Worm (Caenorhabditis elegans) whole organism, late embryonic: Measurements from ENCODE around the gene srj-10.
A peak's percentile ranks its signal among the peaks of the same experiment; 100 is the strongest.

ENCODE experiments used
- C38D4.7 ChIP-seq: fragments of 200-800 bp; sonication (Bioruptor generic); optimal IDR thresholded peaks from 2 replicates; lab custom pipeline; 2018; ENCODE audit warnings: mild to moderate bottlenecking, missing genetic modification characterization, moderate library complexity, missing compliant biosample characterization
- Y22D7AL.16 ChIP-seq: sonication (generic microtip); optimal IDR thresholded peaks from 2 replicates; lab custom pipeline; 2016; ENCODE audit warnings: missing genetic modification characterization, missing compliant biosample characterization
- ceh-30 ChIP-seq: fragments of 150-350 bp; optimal IDR thresholded peaks from 2 replicates; lab custom pipeline; 2014; ENCODE audit warnings: missing biosample characterization, missing genetic modification characterization
- ceh-34 ChIP-seq: sonication (generic microtip); optimal IDR thresholded peaks from 2 replicates; lab custom pipeline; 2016; ENCODE audit warnings: mild to moderate bottlenecking, missing genetic modification characterization, missing compliant biosample characterization
- ceh-48 ChIP-seq: sonication (generic microtip); optimal IDR thresholded peaks from 2 replicates; lab custom pipeline; 2016; ENCODE audit warnings: missing genetic modification characterization, inconsistent platforms, missing compliant biosample characterization
- che-1 ChIP-seq: sonication (generic microtip); optimal IDR thresholded peaks from 2 replicates; lab custom pipeline; 2016; ENCODE audit warnings: mild to moderate bottlenecking, missing genetic modification characterization, missing compliant biosample characterization
- dve-1 ChIP-seq: sonication (generic microtip); optimal IDR thresholded peaks from 2 replicates; lab custom pipeline; 2017; ENCODE audit warnings: antibody characterized with exemption, mild to moderate bottlenecking, missing genetic modification characterization, missing compliant biosample characterization
- elt-2 ChIP-seq: sonication (generic microtip); optimal IDR thresholded peaks from 2 replicates; lab custom pipeline; 2016; ENCODE audit warnings: missing genetic modification reagents, missing genetic modification characterization, missing compliant biosample characterization
- elt-4 ChIP-seq: sonication (generic microtip); optimal IDR thresholded peaks from 2 replicates; lab custom pipeline; 2016; ENCODE audit warnings: missing genetic modification characterization, missing compliant biosample characterization
- eyg-1 ChIP-seq: sonication (generic microtip); optimal IDR thresholded peaks from 2 replicates; lab custom pipeline; 2016; ENCODE audit warnings: missing genotype, missing genetic modification characterization, missing compliant biosample characterization
- fkh-10 ChIP-seq: fragments of 150-350 bp; optimal IDR thresholded peaks from 2 replicates; lab custom pipeline; 2014; ENCODE audit warnings: missing biosample characterization, missing genetic modification reagents, missing genetic modification characterization
- hlh-6 ChIP-seq: sonication (generic microtip); optimal IDR thresholded peaks from 2 replicates; lab custom pipeline; 2016; ENCODE audit warnings: missing genotype, missing genetic modification characterization, missing compliant biosample characterization
- hlh-8 ChIP-seq: sonication (generic microtip); optimal IDR thresholded peaks from 2 replicates; lab custom pipeline; 2016; ENCODE audit warnings: missing genotype, missing genetic modification characterization, missing compliant biosample characterization
- lim-6 ChIP-seq: sonication (generic microtip); optimal IDR thresholded peaks from 2 replicates; lab custom pipeline; 2016; ENCODE audit warnings: missing genetic modification characterization, missing compliant biosample characterization
- lin-11 ChIP-seq: fragments of 200-800 bp; sonication (Bioruptor generic); optimal IDR thresholded peaks from 2 replicates; lab custom pipeline; 2018; ENCODE audit warnings: mild to moderate bottlenecking, missing genetic modification characterization, missing compliant biosample characterization
- mec-3 ChIP-seq: sonication (generic microtip); optimal IDR thresholded peaks from 2 replicates; lab custom pipeline; 2016; ENCODE audit warnings: borderline replicate concordance, missing genetic modification characterization, missing compliant biosample characterization
- nhr-11 ChIP-seq: fragments of 150-350 bp; optimal IDR thresholded peaks from 2 replicates; lab custom pipeline; 2014; ENCODE audit warnings: missing biosample characterization, missing genetic modification characterization
- nhr-232 ChIP-seq: sonication (generic microtip); optimal IDR thresholded peaks from 2 replicates; lab custom pipeline; 2016; ENCODE audit warnings: missing genetic modification characterization, missing compliant biosample characterization
- odd-2 ChIP-seq: sonication (generic microtip); optimal IDR thresholded peaks from 2 replicates; lab custom pipeline; 2017; ENCODE audit warnings: antibody characterized with exemption, mild to moderate bottlenecking, missing genetic modification characterization, missing compliant biosample characterization
- pag-3 ChIP-seq: sonication (generic microtip); optimal IDR thresholded peaks from 2 replicates; lab custom pipeline; 2016; ENCODE audit warnings: missing compliant biosample characterization, missing genetic modification characterization, borderline replicate concordance
- pax-1 ChIP-seq: fragments of 150-350 bp; optimal IDR thresholded peaks from 2 replicates; lab custom pipeline; 2014; ENCODE audit warnings: missing biosample characterization, missing genetic modification characterization
- pha-4 ChIP-seq: fragments of 150-350 bp; optimal IDR thresholded peaks from 2 replicates; lab custom pipeline; 2018; ENCODE audit warnings: missing biosample characterization, missing genetic modification reagents, missing genetic modification characterization
- pqm-1 ChIP-seq: sonication (generic microtip); optimal IDR thresholded peaks from 2 replicates; lab custom pipeline; 2016; ENCODE audit warnings: missing genetic modification characterization, missing compliant biosample characterization
- ref-2 ChIP-seq: sonication (generic microtip); optimal IDR thresholded peaks from 2 replicates; lab custom pipeline; 2016; ENCODE audit warnings: missing genetic modification characterization, missing compliant biosample characterization
- tbx-2 ChIP-seq: sonication (generic microtip); optimal IDR thresholded peaks from 2 replicates; lab custom pipeline; 2016; ENCODE audit warnings: missing genetic modification characterization, missing compliant biosample characterization
- ttx-3 ChIP-seq: sonication (generic microtip); optimal IDR thresholded peaks from 2 replicates; lab custom pipeline; 2016; ENCODE audit warnings: missing genetic modification reagents, missing genetic modification characterization, missing compliant biosample characterization
- zip-5 ChIP-seq: sonication (generic microtip); optimal IDR thresholded peaks from 2 replicates; lab custom pipeline; 2016; ENCODE audit warnings: missing genetic modification characterization, missing compliant biosample characterization

Gene srj-10

DNA sequence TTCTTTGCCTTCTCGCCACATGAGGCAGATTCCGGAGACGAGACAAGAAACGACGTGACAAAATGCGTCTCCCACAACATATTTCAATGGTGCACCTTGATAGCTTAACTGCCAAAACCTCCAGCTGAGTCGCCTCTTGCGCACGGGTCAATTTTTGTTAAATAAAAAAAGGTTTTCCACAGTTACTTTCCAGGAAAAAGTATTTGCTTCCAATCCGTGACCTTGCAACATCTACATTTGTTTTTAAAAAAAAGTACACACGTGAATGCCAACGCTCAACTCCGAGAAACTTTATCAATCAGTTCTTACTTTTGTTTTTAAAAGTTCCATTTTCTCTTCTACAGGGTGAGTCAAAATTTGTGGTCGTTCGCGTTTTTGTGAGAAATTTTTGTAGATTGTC lies 20.5 kb upstream of the srj-10 start, which contains the start of gene F22B8.7:
Gene F22B8.7 (plus strand): TSS at position 301 of the 400 bp plus-strand sequence.
- no peak for TF ChIP-seq zip-5
- TF ChIP-seq dve-1 (tag; lab: Kevin White, UChicago): no peak
- TF ChIP-seq Y22D7AL.16 (tag; lab: Kevin White, UChicago): no peak
- no peak for TF ChIP-seq nhr-232 (tag; lab: Kevin White, UChicago)
- TF ChIP-seq elt-4 (tag; lab: Kevin White, UChicago): no peak
- no peak for TF ChIP-seq ceh-30 (tag; lab: Kevin White, UChicago)
- no peak for TF ChIP-seq lim-6 (tag; lab: Kevin White, UChicago)
- no peak for TF ChIP-seq hlh-6 (tag; lab: Kevin White, UChicago)
- no peak for TF ChIP-seq nhr-11
- no peak for TF ChIP-seq tbx-2 (tag; lab: Kevin White, UChicago)
- TF ChIP-seq eyg-1 (tag; lab: Kevin White, UChicago): no peak
- TF ChIP-seq ttx-3 (tag; lab: Kevin White, UChicago): no peak
- TF ChIP-seq mec-3 (tag; lab: Kevin White, UChicago): no peak
- TF ChIP-seq odd-2 (tag; lab: Kevin White, UChicago): no peak
- TF ChIP-seq C38D4.7: no peak
- TF ChIP-seq lin-11 (tag; lab: Kevin White, UChicago): no peak
- no peak for TF ChIP-seq pqm-1 (tag; lab: Kevin White, UChicago)
- TF ChIP-seq fkh-10: no peak
- no peak for TF ChIP-seq che-1
- TF ChIP-seq pax-1 (tag; lab: Kevin White, UChicago): no peak

DNA sequence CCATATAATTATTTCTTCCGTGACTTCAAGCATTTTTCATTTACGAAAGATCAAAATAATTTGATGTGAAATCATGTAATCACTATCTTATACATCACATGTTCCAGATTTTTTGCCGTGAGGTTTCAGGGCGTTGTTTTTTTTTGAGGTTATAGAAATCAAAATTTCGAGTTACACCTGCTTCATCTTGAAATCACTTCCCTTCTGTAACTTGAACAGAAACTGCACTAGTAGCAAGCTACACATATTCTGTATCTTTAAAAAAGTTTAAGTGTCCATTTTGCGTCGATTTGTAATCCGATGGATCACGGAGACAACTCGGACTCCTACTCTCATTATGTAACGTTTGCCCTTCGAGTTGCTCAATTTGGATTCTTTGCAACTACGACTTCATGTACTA lies 16.9 kb upstream of the srj-10 start, which contains the start of gene F22B8.3:
Gene F22B8.3 (plus strand): TSS at position 301 of the 400 bp plus-strand sequence.
- TF ChIP-seq pha-4 (tag; lab: Kevin White, UChicago) (no peak), eyg-1 (tag; lab: Kevin White, UChicago) (no peak)

DNA sequence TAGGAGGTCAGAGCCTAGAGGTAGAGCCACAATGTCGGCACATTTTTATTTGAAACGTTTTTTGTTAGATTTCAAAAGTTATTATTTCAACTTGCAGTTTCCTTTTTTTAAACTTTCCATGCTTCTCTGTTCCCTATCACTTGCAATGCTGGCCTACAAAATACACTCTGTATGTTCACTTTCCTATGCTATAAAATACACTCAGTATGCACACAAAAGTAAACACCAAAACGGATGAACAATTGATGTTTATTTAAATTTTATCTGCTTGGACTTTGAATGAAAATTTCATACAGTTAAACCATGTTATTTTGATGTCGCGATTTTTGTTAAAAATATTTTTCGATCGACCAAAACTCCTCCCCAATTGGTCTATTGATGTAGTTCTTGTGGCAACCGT lies 6.9 kb upstream of the srj-10 start:
- TF ChIP-seq Y22D7AL.16 (tag; lab: Kevin White, UChicago) (no peak), ref-2 (tag; lab: Kevin White, UChicago) (no peak), pha-4 (tag; lab: Kevin White, UChicago) (no peak), pqm-1 (tag; lab: Kevin White, UChicago) (no peak), hlh-8 (tag; lab: Kevin White, UChicago) (no peak)
- TF ChIP-seq, all 69 proteins: peak for 0

DNA sequence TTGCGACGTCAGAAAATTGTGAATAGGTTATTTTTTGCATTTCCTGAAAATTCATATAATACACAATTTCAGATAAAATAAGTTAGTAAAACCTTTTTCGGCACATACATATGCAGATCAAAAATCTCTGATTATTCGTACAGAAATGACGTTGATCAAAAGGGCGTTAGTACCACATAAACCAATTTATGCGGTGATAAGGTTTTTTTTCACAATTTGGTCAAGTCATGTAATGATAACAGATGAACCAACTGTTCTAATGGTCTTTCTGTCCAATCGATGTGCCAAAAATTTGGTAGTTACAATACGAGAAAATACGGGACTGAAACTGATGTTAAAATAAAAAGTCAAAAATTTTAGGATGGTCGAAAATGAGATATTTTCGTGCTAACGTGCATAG lies 6.3 kb upstream of the srj-10 start:
- TF ChIP-seq elt-2 (tag; lab: Kevin White, UChicago) (peak; percentile 41), pag-3 (tag; lab: Kevin White, UChicago) (no peak)

DNA sequence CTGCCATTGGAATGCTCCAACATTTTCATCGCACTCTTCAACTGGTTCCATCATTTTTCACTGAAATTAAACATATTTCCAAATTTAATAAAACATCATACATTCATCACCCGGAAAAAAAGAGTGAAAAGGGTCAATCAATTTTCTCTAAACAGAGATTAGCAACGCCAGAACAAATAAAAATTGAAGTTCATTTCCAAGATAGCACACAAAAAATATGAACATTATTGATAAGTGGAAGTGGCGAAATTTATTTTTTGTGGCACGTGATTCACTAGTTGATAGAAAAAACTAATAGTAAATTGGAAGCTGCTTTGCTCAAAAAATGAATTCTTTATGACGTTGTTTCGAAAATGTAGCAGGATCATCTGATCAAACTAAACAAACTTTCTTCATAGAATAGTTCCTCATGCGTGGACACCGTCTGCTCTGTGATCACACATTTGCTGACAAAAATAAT lies 1.5 kb upstream of the srj-10 start, which contains the start of the genes F14H3.12 and srj-29:
Gene F14H3.12 (minus strand): TSS at position 74 of the 460 bp plus-strand sequence.
Gene srj-29 (plus strand): TSS at position 410 of the 460 bp plus-strand sequence.
- TF ChIP-seq pag-3 (tag; lab: Kevin White, UChicago): no peak

DNA sequence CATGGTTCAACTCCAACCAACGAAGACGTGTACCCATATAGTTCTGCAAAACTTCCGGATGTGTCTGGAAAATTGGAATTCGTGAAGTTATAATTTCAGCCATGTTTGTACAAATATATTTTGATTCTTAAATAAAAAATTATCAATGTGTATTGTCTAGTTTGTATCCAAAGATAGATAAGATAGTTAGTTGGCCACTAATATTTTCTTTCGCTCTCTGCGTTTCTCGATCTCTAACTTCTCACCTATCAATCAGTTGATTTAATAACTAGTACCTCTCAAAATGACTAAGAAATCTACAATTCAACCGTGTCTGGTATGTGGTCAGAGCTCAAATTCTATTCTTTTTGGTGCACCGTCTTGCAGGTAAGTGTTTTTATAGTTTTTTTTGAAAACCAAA lies 2.6 kb downstream of the srj-10 start, which contains the start of gene nhr-176:
Gene nhr-176 (plus strand): TSS at position 159 of the 400 bp plus-strand sequence.
- TF ChIP-seq elt-2 (tag; lab: Kevin White, UChicago) (peak; percentile 52), ceh-48 (tag; lab: Kevin White, UChicago) (no peak)

DNA sequence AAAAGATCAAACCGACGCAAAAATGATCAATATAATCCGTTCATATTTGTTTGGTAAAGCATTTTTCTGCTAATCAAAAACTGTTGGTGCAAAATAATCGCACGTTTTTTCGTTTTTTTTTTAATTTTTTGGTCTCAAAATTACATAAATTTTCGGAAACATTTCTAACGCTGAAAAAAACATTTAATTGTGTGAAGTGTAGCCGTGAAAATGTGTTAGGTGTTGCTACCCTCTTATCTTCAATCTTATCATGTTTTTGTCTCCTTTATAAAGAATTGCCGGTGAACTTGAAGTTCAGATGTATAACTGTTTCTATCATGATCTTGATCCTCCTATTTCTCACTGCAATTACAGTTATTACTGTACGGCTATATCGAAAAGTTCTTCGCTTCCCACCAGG lies 4.8 kb downstream of the srj-10 start, which contains the start of gene cyp-35D1:
Gene cyp-35D1 (plus strand): TSS at position 301 of the 400 bp plus-strand sequence.
- no peak for TF ChIP-seq ceh-34 (tag; lab: Kevin White, UChicago)
- TF ChIP-seq elt-2 (tag; lab: Kevin White, UChicago): peak; percentile 4
